Fruit fly (Drosophila melanogaster): ENCODE measurements around the gene Prosbeta2R1.

dm6 chrX:5764001-5764892 lies 44.5 kb upstream of the Prosbeta2R1 start, which contains the start of the genes MAPk-Ak2 and CG42699:
- TF ChIP-seq CG6792 (GFP tag; optimal IDR thresholded peaks at IDR 0.05) (peak; percentile 54), pdm3 (GFP tag; optimal IDR thresholded peaks at IDR 0.05) (peak; percentile 50), CG8119 (GFP tag; IDR thresholded peaks at IDR 0.05) (0 out of 3 replicates have a peak, but pooled peaks have one; percentile 22), Ets96B (tag; optimal IDR thresholded peaks at IDR 0.05) (peak; percentile 15), fd85E (GFP tag; optimal IDR thresholded peaks at IDR 0.05) (no peak), CG15336 (GFP tag; IDR thresholded peaks at IDR 0.05) (no peak), CG16779 (tag; optimal IDR thresholded peaks at IDR 0.05) (peak; percentile 52), CG7368 (GFP tag; optimal IDR thresholded peaks at IDR 0.05) (peak; percentile 59), Blimp-1 (GFP tag; optimal IDR thresholded peaks at IDR 0.05) (peak; percentile 29), CG6854 (GFP tag; optimal IDR thresholded peaks at IDR 0.05) (peak; percentile 66), svp (GFP tag) (no peak)
